Worm (Caenorhabditis elegans) whole organism, young adult: ENCODE results near the gene Y4C6B.7.

Experiments used
- F23B12.7 ChIP-seq: sonication (generic microtip); optimal IDR thresholded peaks from 2 replicates; lab custom pipeline; 2017; ENCODE audit warnings: missing genetic modification characterization, mild to moderate bottlenecking, missing compliant biosample characterization, antibody characterized with exemption, moderate library complexity; ENCODE audit not compliant: insufficient read depth
- akir-1 ChIP-seq: fragments of 200-800 bp; sonication (Bioruptor generic); optimal IDR thresholded peaks from 2 replicates; lab custom pipeline; 2018; ENCODE audit warnings: mild to moderate bottlenecking, missing genetic modification characterization, moderate library complexity, missing compliant biosample characterization
- efl-1 ChIP-seq: fragments of 150-350 bp; optimal IDR thresholded peaks from 2 replicates; lab custom pipeline; 2014; ENCODE audit warnings: missing biosample characterization, missing genetic modification reagents, missing genetic modification characterization
- hrde-1 ChIP-seq: sonication (generic microtip); optimal IDR thresholded peaks from 2 replicates; lab custom pipeline; 2016; ENCODE audit warnings: missing genetic modification characterization, mild to moderate bottlenecking, missing compliant biosample characterization, moderate library complexity, missing genotype, missing genetic modification reagents, borderline replicate concordance
- pha-4 ChIP-seq: fragments of 150-350 bp; sonication (generic microtip); optimal IDR thresholded peaks from 2 replicates; lab custom pipeline; 2014; ENCODE audit warnings: missing biosample characterization, missing genetic modification reagents, missing genetic modification characterization
- unc-130 ChIP-seq: sonication (generic microtip); optimal IDR thresholded peaks from 2 replicates; lab custom pipeline; 2016; ENCODE audit warnings: missing genetic modification reagents, missing genetic modification characterization, missing compliant biosample characterization
- ztf-6 ChIP-seq: fragments of 200-800 bp; sonication (Bioruptor generic); IDR thresholded peaks from 2 replicates; pipeline ENCODE4 v1.3.6; 2022; ENCODE audit warnings: missing genetic modification reagents, missing genetic modification characterization, missing compliant biosample characterization

DNA sequence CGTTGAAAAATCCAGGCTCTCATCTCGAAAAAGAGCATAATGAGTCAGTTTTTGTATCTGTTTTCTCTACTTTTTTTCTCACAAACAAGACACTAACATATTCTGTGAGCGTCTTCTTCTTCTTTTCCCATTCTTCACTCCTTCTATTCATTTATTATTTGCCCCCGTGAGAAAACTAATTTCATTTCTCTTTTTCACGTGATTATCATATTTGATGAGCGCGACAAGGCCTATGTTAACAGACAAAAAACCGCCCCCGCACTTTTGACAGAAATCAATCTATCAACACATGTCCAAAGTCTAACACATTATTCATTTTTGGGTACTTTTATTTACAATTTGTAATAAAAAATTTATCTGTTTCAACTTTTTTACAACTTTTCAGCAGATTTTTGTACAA is 15.6 kb downstream of the Y4C6B.7 start:
- TF ChIP-seq akir-1 (no peak), ztf-6 (GFP tag; lab: Robert Waterston, UW) (no peak), efl-1 (GFP tag; lab: Kevin White, UChicago) (no peak), pha-4 (tag; lab: Kevin White, UChicago) (no peak), unc-130 (GFP tag; lab: Kevin White, UChicago) (no peak), hrde-1 (no peak), F23B12.7 (tag; lab: Kevin White, UChicago) (no peak)
